Worm (Caenorhabditis elegans) whole organism, L1 larva: ENCODE results near the gene C17E7.13.

Experiments used
- aly-2 ChIP-seq: fragments of 150-350 bp; optimal IDR thresholded peaks from 2 replicates; lab custom pipeline; 2014; ENCODE audit warnings: missing biosample characterization, missing genetic modification characterization
- ama-1 ChIP-seq: fragments of 150-350 bp; optimal IDR thresholded peaks from 2 replicates; lab custom pipeline; 2014
- egl-27 ChIP-seq, 2 experiments: fragments of 150-350 bp in 1 of 2; sonication (generic microtip); optimal IDR thresholded peaks; 3 replicates each; lab custom pipeline; 2017 to 2018; ENCODE audit warnings: missing biosample characterization in 2 of 2, missing genetic modification characterization in 2 of 2, missing genetic modification reagents in 2 of 2
- fkh-10 ChIP-seq: sonication (generic microtip); optimal IDR thresholded peaks from 2 replicates; lab custom pipeline; 2017; ENCODE audit warnings: missing biosample characterization, missing genetic modification reagents, missing genetic modification characterization
- lin-13 ChIP-seq: fragments of 150-350 bp; optimal IDR thresholded peaks from 2 replicates; lab custom pipeline; 2014; ENCODE audit warnings: missing biosample characterization, missing genetic modification reagents, missing genetic modification characterization
- mdl-1 ChIP-seq, 2 experiments: fragments of 150-350 bp; optimal IDR thresholded peaks; 2 replicates each; lab custom pipeline; 2014 to 2017; ENCODE audit warnings: missing biosample characterization in 2 of 2, missing genetic modification characterization in 2 of 2, inconsistent platforms in 1 of 2
- nhr-12 ChIP-seq: sonication (generic microtip); optimal IDR thresholded peaks from 2 replicates; lab custom pipeline; 2017; ENCODE audit warnings: missing biosample characterization, missing genetic modification characterization
- nhr-76 ChIP-seq: sonication (generic microtip); optimal IDR thresholded peaks from 2 replicates; lab custom pipeline; 2017; ENCODE audit warnings: missing biosample characterization, missing genetic modification characterization
- tbx-2 ChIP-seq: sonication (generic microtip); optimal IDR thresholded peaks from 2 replicates; lab custom pipeline; 2016; ENCODE audit warnings: missing genetic modification characterization, missing compliant biosample characterization
- zag-1 ChIP-seq: fragments of 150-350 bp; optimal IDR thresholded peaks from 2 replicates; lab custom pipeline; 2014; ENCODE audit warnings: missing biosample characterization, missing genetic modification characterization

DNA sequence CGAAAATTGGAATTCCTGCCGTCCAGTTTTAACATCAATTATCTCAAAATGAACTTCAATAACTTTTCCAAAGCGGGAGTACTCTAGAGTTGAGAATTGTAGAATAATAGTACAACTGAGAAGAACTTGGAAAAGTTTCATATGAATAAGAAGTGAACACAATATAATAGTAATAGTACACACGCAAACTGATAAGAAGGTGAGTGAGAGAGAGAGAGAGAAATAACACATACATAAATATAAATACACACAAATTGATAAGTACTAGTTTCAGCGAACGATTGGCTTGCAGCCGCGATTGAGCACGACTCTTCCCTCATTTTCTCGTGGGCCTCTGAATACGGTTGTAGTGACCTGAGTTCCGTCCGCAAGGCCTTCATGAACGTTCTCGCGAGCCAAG lies at the start of gene C17E7.13:
- no peak for TF ChIP-seq lin-13
- no peak for TF ChIP-seq zag-1 (tag; lab: Kevin White, UChicago)
- TF ChIP-seq nhr-76 (tag; lab: Kevin White, UChicago): no peak
- TF ChIP-seq tbx-2 (tag; lab: Kevin White, UChicago): no peak
- no peak for TF ChIP-seq ama-1
- TF ChIP-seq mdl-1 (tag; optimal IDR thresholded peaks at IDR 0.05; lab: Kevin White, UChicago): no peak
- TF ChIP-seq aly-2: no peak
- TF ChIP-seq nhr-12 (tag; lab: Kevin White, UChicago): no peak
- TF ChIP-seq egl-27 (tag; optimal IDR thresholded peaks at IDR 0.05; lab: Kevin White, UChicago): no peak
- no peak for TF ChIP-seq fkh-10 (GFP tag; lab: Kevin White, UChicago)
